Fruit fly (Drosophila melanogaster) whole organism, embryonic: ENCODE data around the gene Jupiter.

ENCODE experiments used
- BEAF-32 ChIP-seq: fragments of 200-800 bp; sonication (Bioruptor generic); optimal IDR thresholded peaks from 3 replicates; lab custom pipeline; 2017; ENCODE audit warnings: missing biosample characterization, missing genetic modification characterization, mild to moderate bottlenecking, moderate library complexity, missing genetic modification reagents
- Bdp1 ChIP-seq: fragments of 200-800 bp; sonication (Bioruptor generic); optimal IDR thresholded peaks from 3 replicates; lab custom pipeline; 2016; ENCODE audit warnings: missing biosample characterization, missing genetic modification characterization
- CG13296 ChIP-seq: fragments of 200-800 bp; sonication (Bioruptor generic); optimal IDR thresholded peaks from 3 replicates; lab custom pipeline; 2018; ENCODE audit warnings: missing biosample characterization, mild to moderate bottlenecking, missing genetic modification characterization
- CG14860 ChIP-seq: fragments of 200-800 bp; sonication (Bioruptor generic); IDR thresholded peaks from 3 replicates; pipeline ENCODE4 v1.3.6; 2022; ENCODE audit warnings: missing biosample characterization, missing genetic modification characterization; ENCODE audit not compliant: partially characterized antibody
- CG1529 ChIP-seq: fragments of 200-800 bp; sonication (Bioruptor generic); optimal IDR thresholded peaks from 3 replicates; lab custom pipeline; 2018; ENCODE audit warnings: missing biosample characterization, missing genetic modification characterization
- CG1792 ChIP-seq: fragments of 200-800 bp; sonication (Bioruptor generic); optimal IDR thresholded peaks from 2 replicates; lab custom pipeline; 2016; ENCODE audit warnings: missing biosample characterization, missing genetic modification characterization
- CG18476 ChIP-seq: fragments of 200-800 bp; sonication (Bioruptor generic); optimal IDR thresholded peaks from 2 replicates; lab custom pipeline; 2016; ENCODE audit warnings: missing biosample characterization, mild to moderate bottlenecking, missing genetic modification characterization
- CG2875 ChIP-seq: fragments of 200-800 bp; sonication (Bioruptor generic); optimal IDR thresholded peaks from 2 replicates; lab custom pipeline; 2017; ENCODE audit warnings: missing biosample characterization, mild to moderate bottlenecking, missing genetic modification characterization, missing genetic modification reagents
- CG32532 ChIP-seq: fragments of 200-800 bp; sonication (Bioruptor generic); IDR thresholded peaks from 2 replicates; pipeline ENCODE4 v1.3.6; 2022; ENCODE audit warnings: missing biosample characterization, missing genetic modification characterization
- CG3726 ChIP-seq: fragments of 200-800 bp; sonication (Bioruptor generic); IDR thresholded peaks from 3 replicates; pipeline ENCODE4, ENCODE4 v1.3.6; 2022; ENCODE audit warnings: missing biosample characterization, missing genetic modification characterization
- CG3995 ChIP-seq: fragments of 200-800 bp; sonication (Bioruptor generic); optimal IDR thresholded peaks from 3 replicates; lab custom pipeline; 2016; ENCODE audit warnings: missing biosample characterization, missing genetic modification characterization
- CG42726 ChIP-seq: fragments of 200-800 bp; sonication (Bioruptor generic); IDR thresholded peaks from 2 replicates; pipeline ENCODE4 v1.3.6; 2022; ENCODE audit warnings: missing biosample characterization, missing genetic modification characterization; ENCODE audit not compliant: partially characterized antibody
- CG4404 ChIP-seq: fragments of 200-800 bp; sonication (Bioruptor generic); IDR thresholded peaks from 2 replicates; pipeline ENCODE4 v1.3.6; 2022; ENCODE audit warnings: missing biosample characterization, missing genetic modification characterization
- CG6854 ChIP-seq: fragments of 200-800 bp; sonication (Bioruptor generic); optimal IDR thresholded peaks from 3 replicates; lab custom pipeline; 2017; ENCODE audit warnings: missing biosample characterization, mild to moderate bottlenecking, missing genetic modification characterization
- CG8089 ChIP-seq: fragments of 200-800 bp; sonication (Bioruptor generic); optimal IDR thresholded peaks from 3 replicates; lab custom pipeline; 2016; ENCODE audit warnings: missing biosample characterization, missing genetic modification characterization
- CG8388 ChIP-seq: fragments of 200-800 bp; sonication (Bioruptor generic); optimal IDR thresholded peaks from 2 replicates; lab custom pipeline; 2019; ENCODE audit warnings: missing biosample characterization, mild to moderate bottlenecking, missing genetic modification characterization, moderate library complexity
- CG9932 ChIP-seq: fragments of 200-800 bp; sonication (Bioruptor generic); IDR thresholded peaks from 2 replicates; pipeline ENCODE4 v1.3.6; 2022; ENCODE audit warnings: missing biosample characterization, missing genetic modification characterization
- Dad ChIP-seq: fragments of 200-800 bp; sonication (Bioruptor generic); optimal IDR thresholded peaks from 3 replicates; lab custom pipeline; 2016; ENCODE audit warnings: missing biosample characterization, missing genetic modification characterization
- Gug ChIP-seq: fragments of 200-800 bp; sonication (Bioruptor generic); IDR thresholded peaks from 4 replicates; pipeline ENCODE4 v1.3.6; 2022; ENCODE audit warnings: missing biosample characterization, missing genetic modification characterization
- HmgZ ChIP-seq: fragments of 200-800 bp; sonication (Bioruptor generic); optimal IDR thresholded peaks from 2 replicates; lab custom pipeline; 2018; ENCODE audit warnings: missing biosample characterization, mild to moderate bottlenecking, missing genetic modification characterization
- Hr78 ChIP-seq, 2 experiments: fragments of 200-800 bp in 1 of 2; fragments of >200 bp in 1 of 2; sonication (Bioruptor generic) in 1 of 2; optimal IDR thresholded peaks; 2 replicates each; lab custom pipeline; 2017 to 2019; ENCODE audit warnings: missing biosample characterization in 2 of 2, missing genetic modification characterization in 2 of 2, mild to moderate bottlenecking in 1 of 2, moderate library complexity in 1 of 2
- Kr ChIP-seq: fragments of 200-800 bp; sonication (Bioruptor generic); optimal IDR thresholded peaks from 2 replicates; lab custom pipeline; 2017; ENCODE audit warnings: missing biosample characterization, mild to moderate bottlenecking, missing genetic modification characterization
- Med ChIP-seq: fragments of 200-800 bp; sonication (Bioruptor generic); peaks from one replicate; lab custom pipeline; 2016; ENCODE audit warnings: missing biosample characterization, missing genetic modification characterization, mild to moderate bottlenecking, inconsistent platforms, moderate library complexity
- Mrtf ChIP-seq: fragments of 200-800 bp; sonication (Bioruptor generic); IDR thresholded peaks from 3 replicates; pipeline ENCODE4 v1.3.6; 2022; ENCODE audit warnings: missing biosample characterization, missing genetic modification characterization
- Neu2 ChIP-seq: fragments of 200-800 bp; sonication (Bioruptor generic); optimal IDR thresholded peaks from 3 replicates; lab custom pipeline; 2016; ENCODE audit warnings: missing biosample characterization, missing genetic modification characterization, borderline replicate concordance
- Poxn ChIP-seq: fragments of 200-800 bp; sonication (Bioruptor generic); IDR thresholded peaks from 2 replicates; pipeline ENCODE4 v1.3.6; 2022; ENCODE audit warnings: missing biosample characterization, missing genetic modification characterization
- Side ChIP-seq: fragments of 200-800 bp; sonication (Bioruptor generic); optimal IDR thresholded peaks from 2 replicates; lab custom pipeline; 2016; ENCODE audit warnings: missing biosample characterization, missing genetic modification characterization
- Sox100B ChIP-seq: fragments of 200-800 bp; sonication (Bioruptor generic); optimal IDR thresholded peaks from 3 replicates; lab custom pipeline; 2018; ENCODE audit warnings: missing biosample characterization, mild to moderate bottlenecking, missing genetic modification characterization
- Sry-δ ChIP-seq: fragments of 200-800 bp; sonication (Bioruptor generic); optimal IDR thresholded peaks from 2 replicates; lab custom pipeline; 2016; ENCODE audit warnings: missing biosample characterization, missing genetic modification characterization
- Ssrp ChIP-seq: fragments of 200-800 bp; sonication (Bioruptor generic); optimal IDR thresholded peaks from 2 replicates; lab custom pipeline; 2018; ENCODE audit warnings: missing biosample characterization, mild to moderate bottlenecking, missing genetic modification characterization, moderate library complexity
- Usf ChIP-seq: fragments of 200-800 bp; sonication (Bioruptor generic); optimal IDR thresholded peaks from 2 replicates; lab custom pipeline; 2017; ENCODE audit warnings: missing genotype, missing biosample characterization, missing genetic modification characterization
- ab ChIP-seq: fragments of 200-800 bp; sonication (Bioruptor generic); optimal IDR thresholded peaks from 2 replicates; lab custom pipeline; 2016; ENCODE audit warnings: missing biosample characterization, missing genetic modification characterization
- ac ChIP-seq: fragments of 200-800 bp; sonication (Bioruptor generic); optimal IDR thresholded peaks from 3 replicates; lab custom pipeline; 2017; ENCODE audit warnings: missing biosample characterization, mild to moderate bottlenecking, missing genetic modification characterization
- bowl ChIP-seq: fragments of 200-800 bp; sonication (Bioruptor generic); IDR thresholded peaks from 2 replicates; pipeline ENCODE4 v1.3.6; 2022; ENCODE audit warnings: missing biosample characterization, missing genetic modification characterization
- cwo ChIP-seq: fragments of 200-800 bp; sonication (Bioruptor generic); optimal IDR thresholded peaks from 3 replicates; lab custom pipeline; 2017; ENCODE audit warnings: missing biosample characterization, missing genetic modification characterization, mild to moderate bottlenecking, moderate library complexity, missing genetic modification reagents
- danr ChIP-seq: fragments of 200-800 bp; sonication (Bioruptor generic); IDR thresholded peaks from 2 replicates; pipeline ENCODE4 v1.3.6; 2022; ENCODE audit warnings: missing biosample characterization, missing genetic modification characterization
- dpn ChIP-seq, 2 experiments: fragments of 200-800 bp; sonication (Bioruptor generic); optimal IDR thresholded peaks; 3 replicates each; lab custom pipeline; 2016; ENCODE audit warnings: missing biosample characterization in 2 of 2, missing genetic modification characterization in 2 of 2
- fd3F ChIP-seq: fragments of 200-800 bp; sonication (Bioruptor generic); optimal IDR thresholded peaks from 2 replicates; lab custom pipeline; 2018; ENCODE audit warnings: missing biosample characterization, mild to moderate bottlenecking, missing genetic modification characterization, moderate library complexity
- insv ChIP-seq, 2 experiments: fragments of 200-800 bp; sonication (Bioruptor generic); optimal IDR thresholded peaks; 3 replicates each; lab custom pipeline; 2016 to 2018; ENCODE audit warnings: missing biosample characterization in 2 of 2, missing genetic modification characterization in 2 of 2
- ken ChIP-seq: fragments of 200-800 bp; sonication (Bioruptor generic); IDR thresholded peaks from 3 replicates; pipeline ENCODE4 v1.3.6; 2022; ENCODE audit warnings: missing biosample characterization, missing genetic modification characterization
- klu ChIP-seq: fragments of 200-800 bp; sonication (Bioruptor generic); IDR thresholded peaks from 2 replicates; pipeline ENCODE4 v1.3.6; 2022; ENCODE audit warnings: missing biosample characterization, missing genetic modification characterization
- lmd ChIP-seq: fragments of 200-800 bp; sonication (Bioruptor generic); IDR thresholded peaks from 2 replicates; pipeline ENCODE4 v1.3.6; 2022; ENCODE audit warnings: missing biosample characterization, missing genetic modification characterization
- prd ChIP-seq, 3 experiments: fragments of >200 bp in 2 of 3; fragments of 200-800 bp in 1 of 3; sonication (Bioruptor generic) in 1 of 3; optimal IDR thresholded peaks in 2 of 3; IDR thresholded peaks in 1 of 3; 2 replicates in 2 of 3; 3 replicates in 1 of 3; pipeline versions ENCODE4 v1.3.6 to Lab custom; 2017 to 2022; ENCODE audit warnings: missing biosample characterization in 1 of 3, missing genetic modification characterization in 1 of 3
- pros ChIP-seq: fragments of 200-800 bp; sonication (Bioruptor generic); optimal IDR thresholded peaks from 3 replicates; lab custom pipeline; 2019; ENCODE audit warnings: missing biosample characterization, mild to moderate bottlenecking, missing genetic modification characterization, moderate library complexity
- sens-2 ChIP-seq: fragments of 200-800 bp; sonication (Bioruptor generic); IDR thresholded peaks from 2 replicates; pipeline ENCODE4 v1.3.6; 2022; ENCODE audit warnings: missing biosample characterization, missing genetic modification characterization
- tll ChIP-seq, 2 experiments: fragments of 200-800 bp in 1 of 2; fragments of >200 bp in 1 of 2; sonication (Bioruptor generic) in 1 of 2; optimal IDR thresholded peaks; 2 replicates each; lab custom pipeline; 2017 to 2019; ENCODE audit warnings: missing biosample characterization in 2 of 2, missing genetic modification characterization in 2 of 2, mild to moderate bottlenecking in 1 of 2, moderate library complexity in 1 of 2
- unpg ChIP-seq: fragments of 200-800 bp; sonication (Bioruptor generic); optimal IDR thresholded peaks from 3 replicates; lab custom pipeline; 2018; ENCODE audit warnings: missing biosample characterization, mild to moderate bottlenecking, missing genetic modification characterization, moderate library complexity
- zen2 ChIP-seq: fragments of 200-800 bp; sonication (Bioruptor generic); IDR thresholded peaks from 3 replicates; pipeline ENCODE4 v1.3.6; 2022; ENCODE audit warnings: missing biosample characterization, missing genetic modification characterization; ENCODE audit not compliant: partially characterized antibody

Gene Jupiter

DNA sequence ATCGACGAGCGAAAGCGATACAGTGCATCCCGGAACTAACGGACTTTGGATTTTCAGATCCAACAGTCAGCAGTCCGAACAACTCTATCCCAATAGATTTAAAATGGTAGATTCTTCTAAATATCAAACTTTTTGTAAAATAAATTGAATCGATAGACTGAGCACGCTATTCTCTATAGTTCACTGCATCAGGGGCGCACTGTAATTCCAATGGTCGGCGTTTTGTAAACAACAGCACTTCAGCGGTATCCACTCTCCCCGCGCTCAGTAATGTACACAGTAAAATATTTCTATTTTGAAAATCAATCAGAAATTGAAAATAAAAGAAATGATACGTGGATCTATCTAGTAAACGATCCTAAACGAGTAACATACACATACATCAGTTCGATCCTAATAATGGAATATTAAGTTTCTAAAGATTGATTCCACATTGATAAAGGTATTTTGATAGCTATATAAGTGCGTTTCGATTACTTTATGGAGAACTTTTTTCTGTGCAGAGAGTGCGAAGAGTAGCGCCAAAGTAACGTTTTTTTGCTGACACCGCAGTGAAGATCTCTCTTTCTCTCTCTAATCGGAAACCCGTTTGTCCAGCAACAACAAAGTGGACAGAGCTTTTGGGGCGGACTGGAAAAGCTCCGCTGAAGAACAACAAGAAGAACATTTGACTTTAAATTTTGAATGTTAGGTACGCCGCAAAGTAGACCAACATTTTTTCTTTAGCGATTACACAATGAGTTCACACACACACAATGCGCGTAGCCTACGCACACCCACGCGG lies 57.2 kb downstream of the Jupiter start (continued):
- TF ChIP-seq insv (GFP tag; optimal IDR thresholded peaks at IDR 0.05; lab: Kevin White, UChicago), result peak in 1 of 2 experiments; percentile 29
- peak; percentile 75 for TF ChIP-seq CG3995 (GFP tag; lab: Kevin White, UChicago)
- peak; percentile 93 for TF ChIP-seq lmd (GFP tag; lab: Robert Waterston, UW)
- TF ChIP-seq cwo (GFP tag; lab: Kevin White, UChicago), result peak; percentile 92
- TF ChIP-seq Side (GFP tag; lab: Kevin White, UChicago), result peak; percentile 95
- TF ChIP-seq CG32532, result peak; percentile 96
- TF ChIP-seq danr (GFP tag; lab: Robert Waterston, UW), result peak; percentile 82
- TF ChIP-seq CG6854 (GFP tag; lab: Kevin White, UChicago), result peak; percentile 90
- TF ChIP-seq Ssrp, result peak; percentile 72
- peak; percentile 89 for TF ChIP-seq ken (GFP tag; lab: Robert Waterston, UW)
- peak; percentile 80 for TF ChIP-seq CG8388 (GFP tag; lab: Kevin White, UChicago)
- TF ChIP-seq CG4404 (GFP tag; lab: Robert Waterston, UW), result peak; percentile 83
- TF ChIP-seq dpn (GFP tag; optimal IDR thresholded peaks at IDR 0.05; lab: Kevin White, UChicago), result peak; percentile 90 to 95
- TF ChIP-seq unpg (GFP tag; lab: Kevin White, UChicago), result peak; percentile 91
- TF ChIP-seq zen2, result no peak
- TF ChIP-seq Neu2 (GFP tag; lab: Kevin White, UChicago), result peak; percentile 74
- TF ChIP-seq klu (GFP tag; lab: Robert Waterston, UW), result peak; percentile 89
- peak; percentile 92 for TF ChIP-seq Mrtf (GFP tag; lab: Robert Waterston, UW)
- peak; percentile 23 for TF ChIP-seq ac (GFP tag; lab: Kevin White, UChicago)
- peak; percentile 73 for TF ChIP-seq CG1529
- peak; percentile 74 for TF ChIP-seq sens-2 (GFP tag; lab: Robert Waterston, UW)
- TF ChIP-seq Poxn (GFP tag; lab: Robert Waterston, UW), result peak; percentile 80
- peak; percentile 66 for TF ChIP-seq Sry-δ (GFP tag; lab: Kevin White, UChicago)
- TF ChIP-seq CG14860 (GFP tag; lab: Robert Waterston, UW), result no peak
- TF ChIP-seq Kr, result no peak
- TF ChIP-seq Gug (GFP tag; lab: Robert Waterston, UW), result peak; percentile 92
- peak; percentile 88 for TF ChIP-seq Dad (GFP tag; lab: Kevin White, UChicago)
- TF ChIP-seq bowl, result peak; percentile 67
- TF ChIP-seq pros (GFP tag; lab: Kevin White, UChicago), result peak; percentile 1
- TF ChIP-seq BEAF-32 (GFP tag; lab: Kevin White, UChicago), result no peak
- TF ChIP-seq CG3726 (GFP tag; lab: Robert Waterston, UW), result peak; percentile 81; the same call in 2 of the 3 replicates
- TF ChIP-seq fd3F, result peak; percentile 88
- no peak; the same call in 1 of the 2 replicates for TF ChIP-seq CG42726 (GFP tag; lab: Robert Waterston, UW)
- peak; percentile 95 for TF ChIP-seq Sox100B
- TF ChIP-seq CG8089 (GFP tag; lab: Kevin White, UChicago), result peak; percentile 70
- peak; percentile 66 for TF ChIP-seq Usf
- TF ChIP-seq Bdp1 (GFP tag; lab: Kevin White, UChicago), result peak; percentile 65
- TF ChIP-seq Med (GFP tag; lab: Kevin White, UChicago), result peak; percentile 98
- TF ChIP-seq CG13296 (GFP tag; lab: Kevin White, UChicago), result peak; percentile 95
- TF ChIP-seq CG9932 (GFP tag; lab: Robert Waterston, UW), result peak; percentile 94
- TF ChIP-seq CG18476, result peak; percentile 92
- no peak for TF ChIP-seq prd (optimal IDR thresholded peaks at IDR 0.05; lab: Kevin White, UChicago)
- TF ChIP-seq prd (GFP tag; IDR thresholded peaks at IDR 0.05; lab: Robert Waterston, UW), result peak; percentile 97
- TF ChIP-seq HmgZ (tag; lab: Kevin White, UChicago), result peak; percentile 88
- TF ChIP-seq CG1792 (GFP tag; lab: Kevin White, UChicago), result peak; percentile 95
- TF ChIP-seq ab (GFP tag; lab: Kevin White, UChicago), result peak; percentile 80
- peak in 1 of 2 experiments; percentile 84 for TF ChIP-seq Hr78 (GFP tag; optimal IDR thresholded peaks at IDR 0.05; lab: Kevin White, UChicago)
- TF ChIP-seq CG2875 (GFP tag; lab: Kevin White, UChicago), result peak; percentile 74
- TF ChIP-seq tll (GFP tag; optimal IDR thresholded peaks at IDR 0.05; lab: Kevin White, UChicago), result no peak
